Worm (Caenorhabditis elegans): Measurements from ENCODE around the gene srd-41.
A peak's percentile ranks its signal among the peaks of the same experiment; 100 is the strongest.

The srd-41 gene

DNA sequence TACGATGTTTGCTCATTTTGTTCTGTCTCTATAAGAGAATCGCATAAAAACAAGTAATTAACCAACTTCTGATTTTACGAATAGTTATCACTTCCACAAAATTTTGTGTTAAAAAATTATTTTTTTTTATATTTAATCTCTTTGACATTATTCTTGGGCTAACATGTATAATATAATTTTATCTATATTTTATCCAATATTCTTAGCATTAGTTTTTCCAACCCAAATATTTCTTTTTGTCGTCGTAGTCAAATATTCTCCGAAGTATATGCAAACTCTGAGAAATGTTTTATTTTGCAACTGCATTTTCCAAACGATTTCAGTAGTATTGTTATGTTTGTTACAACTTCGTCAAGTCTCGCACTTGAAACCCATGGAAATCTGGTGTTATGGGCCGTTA, 7.0 kb downstream of the srd-41 start, which contains the start of gene srd-47:
Gene srd-47, plus strand, starts transcription at position 164 of the 400 bp plus-strand sequence.
- no peak for TF ChIP-seq snpc-4 (tag; optimal IDR thresholded peaks at IDR 0.05)
- TF ChIP-seq sma-9 (GFP tag; optimal IDR thresholded peaks at IDR 0.05) = no peak
- no peak for TF ChIP-seq sma-9 (tag; optimal IDR thresholded peaks at IDR 0.05)
- TF ChIP-seq peb-1 (tag; optimal IDR thresholded peaks at IDR 0.05) = no peak
- no peak for TF ChIP-seq dmd-4 (tag; optimal IDR thresholded peaks at IDR 0.05)
- no peak for TF ChIP-seq nhr-10 (tag; optimal IDR thresholded peaks at IDR 0.05)
- no peak for TF ChIP-seq R02D3.7 (tag; optimal IDR thresholded peaks at IDR 0.05)
- TF ChIP-seq egl-27 (tag; optimal IDR thresholded peaks at IDR 0.05) = no peak
- TF ChIP-seq crh-2 (tag; optimal IDR thresholded peaks at IDR 0.05) = no peak

DNA sequence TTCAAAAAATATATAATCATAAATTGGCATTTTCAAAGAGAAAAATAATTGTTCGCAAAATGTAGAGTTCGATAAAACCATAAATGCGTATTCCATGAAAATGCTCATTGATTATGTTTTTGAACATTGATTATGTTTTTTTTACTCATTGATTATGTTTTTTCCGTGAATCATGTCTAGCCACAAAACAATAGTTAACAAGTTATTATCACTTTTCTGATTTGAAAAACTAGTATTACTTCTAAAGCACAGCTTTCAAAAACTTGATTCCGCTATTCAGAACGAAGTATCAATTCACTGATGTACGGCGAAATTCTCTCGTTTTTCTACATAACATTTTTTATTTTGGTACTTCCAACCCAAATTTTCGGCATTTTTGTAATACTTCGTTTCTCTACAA, 9.3 kb downstream of the srd-41 start, which contains the start of gene srd-48:
Gene srd-48, plus strand, starts transcription at position 301 of the 400 bp plus-strand sequence.
- TF ChIP-seq nhr-237 (tag; optimal IDR thresholded peaks at IDR 0.05) (no peak), C34F6.9 (tag; optimal IDR thresholded peaks at IDR 0.05) (no peak), elt-1 (tag; optimal IDR thresholded peaks at IDR 0.05) (no peak), dmd-4 (tag; optimal IDR thresholded peaks at IDR 0.05) (no peak), lsy-2 (tag; optimal IDR thresholded peaks at IDR 0.05) (no peak), nhr-6 (tag; optimal IDR thresholded peaks at IDR 0.05) (no peak), nhr-12 (tag; optimal IDR thresholded peaks at IDR 0.05) (no peak), ztf-1 (GFP tag; conservative IDR thresholded peaks at IDR 0.05) (no peak), ztf-4 (tag; optimal IDR thresholded peaks at IDR 0.05) (no peak), elt-3 (tag; optimal IDR thresholded peaks at IDR 0.05) (no peak), nhr-25 (tag; optimal IDR thresholded peaks at IDR 0.05) (no peak)

DNA sequence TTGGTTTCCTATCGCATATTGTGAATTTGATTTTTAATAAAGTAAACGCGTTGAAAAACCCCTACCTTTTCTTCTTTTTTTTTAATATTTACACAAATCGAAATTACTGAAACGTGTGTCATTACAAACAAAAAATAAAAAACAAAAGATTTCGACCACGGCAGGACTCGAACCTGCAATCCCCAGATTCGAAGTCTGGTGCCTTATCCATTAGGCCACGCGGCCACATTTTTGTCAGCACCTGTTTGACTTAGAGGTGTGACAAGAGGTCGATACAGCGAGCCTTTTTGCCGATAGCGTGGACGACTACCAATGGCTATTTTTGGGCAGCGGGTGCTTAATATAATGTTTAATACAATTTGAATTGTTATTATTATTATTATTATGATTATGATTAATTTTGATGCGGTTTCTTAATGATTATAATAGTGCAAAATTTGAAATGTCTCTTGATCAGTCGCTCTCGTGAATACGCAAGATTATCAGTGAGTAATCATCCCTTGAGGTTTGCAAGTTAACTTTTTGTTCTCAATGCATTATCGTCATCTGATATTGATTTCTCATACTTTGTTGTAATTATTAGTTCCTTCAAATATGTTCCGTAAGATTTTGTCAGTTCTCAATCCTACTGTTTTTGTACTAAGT, 11.4 kb downstream of the srd-41 start, which contains the start of gene srd-44:
Gene srd-44, plus strand, starts transcription at position 595 of the 645 bp plus-strand sequence.
- TF ChIP-seq elt-3 (tag; optimal IDR thresholded peaks at IDR 0.05) = no peak
- peak; percentile 25 for TF ChIP-seq fos-1 (tag; optimal IDR thresholded peaks at IDR 0.05)
- TF ChIP-seq lsy-2 (tag; optimal IDR thresholded peaks at IDR 0.05) = no peak
- TF ChIP-seq Y55F3AM.14 (GFP tag; optimal IDR thresholded peaks at IDR 0.05) = no peak
- peak; percentile 17 for TF ChIP-seq sma-3 (GFP tag; optimal IDR thresholded peaks at IDR 0.05)
- TF ChIP-seq lin-39 (tag; optimal IDR thresholded peaks at IDR 0.05) = no peak
- TF ChIP-seq nhr-21 (tag; optimal IDR thresholded peaks at IDR 0.05) = peak; percentile 18
- TF ChIP-seq ceh-16 (tag; optimal IDR thresholded peaks at IDR 0.05) = no peak
- TF ChIP-seq crh-2 (tag; optimal IDR thresholded peaks at IDR 0.05) = peak; percentile 21

DNA sequence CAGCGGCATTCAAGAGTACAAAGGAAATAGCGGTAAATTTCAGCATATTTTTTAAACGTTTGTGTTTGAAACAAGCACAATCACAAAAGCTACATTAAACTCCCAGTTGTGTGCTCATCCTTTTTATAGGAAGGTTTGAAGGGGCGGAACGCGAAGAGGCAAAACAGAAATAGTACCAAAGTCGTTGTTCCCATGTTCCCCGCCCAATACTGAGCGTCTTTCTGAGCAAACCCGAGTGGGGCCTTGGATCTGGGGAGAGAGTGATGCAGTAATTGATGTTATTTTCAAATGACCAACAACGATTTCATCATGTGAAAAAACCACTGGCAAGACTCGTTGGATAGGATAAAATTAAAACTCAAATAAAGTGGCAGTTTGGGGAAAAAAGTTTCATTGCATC, 14.8 kb downstream of the srd-41 start, which contains the start of gene zig-2:
Gene zig-2, minus strand, starts transcription at position 101 of the 400 bp plus-strand sequence.
- TF ChIP-seq alr-1 (tag; optimal IDR thresholded peaks at IDR 0.05) (no peak), crh-2 (tag; optimal IDR thresholded peaks at IDR 0.05) (no peak), sem-4 (tag; optimal IDR thresholded peaks at IDR 0.05) (no peak), aly-2 (tag; optimal IDR thresholded peaks at IDR 0.05) (no peak), nhr-237 (tag; optimal IDR thresholded peaks at IDR 0.05) (no peak), nhr-21 (tag; optimal IDR thresholded peaks at IDR 0.05) (no peak), gmeb-1 (tag; optimal IDR thresholded peaks at IDR 0.05) (no peak), mbf-1 (tag; optimal IDR thresholded peaks at IDR 0.05) (no peak), blmp-1 (tag; optimal IDR thresholded peaks at IDR 0.05; ENCODE audit: insufficient read depth) (no peak), unc-55 (GFP tag; optimal IDR thresholded peaks at IDR 0.05) (no peak), nhr-23 (tag; optimal IDR thresholded peaks at IDR 0.05) (no peak), elt-1 (tag; optimal IDR thresholded peaks at IDR 0.05) (no peak), peb-1 (tag; optimal IDR thresholded peaks at IDR 0.05) (no peak), dmd-4 (tag; optimal IDR thresholded peaks at IDR 0.05) (no peak), unc-62 (GFP tag; optimal IDR thresholded peaks at IDR 0.05) (no peak), skn-1 (tag; optimal IDR thresholded peaks at IDR 0.05) (no peak), nhr-77 (tag; optimal IDR thresholded peaks at IDR 0.05) (no peak)

DNA sequence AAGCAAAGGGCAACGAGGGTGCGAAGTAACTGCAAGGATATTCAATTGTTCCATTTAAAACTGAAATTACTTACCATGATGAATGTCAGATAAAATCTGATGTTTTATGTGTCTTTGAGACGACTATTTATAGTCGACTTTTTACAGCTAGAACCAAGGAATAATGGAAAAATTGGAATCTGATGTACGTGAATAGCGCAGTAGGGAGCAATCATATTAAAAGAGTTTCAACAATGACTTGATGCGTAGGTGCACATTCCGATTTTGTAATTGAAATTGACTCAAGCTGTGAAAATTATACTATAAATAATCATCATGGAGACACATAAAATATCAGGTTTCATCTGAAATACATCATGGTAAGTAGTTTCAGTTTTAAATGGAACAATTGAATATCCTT, 16.8 kb downstream of the srd-41 start, which contains the start of the genes nspc-9 and nspc-10:
Gene nspc-9, minus strand, starts transcription at position 101 of the 400 bp plus-strand sequence.
Gene nspc-10, plus strand, starts transcription at position 331 of the 400 bp plus-strand sequence.
- TF ChIP-seq elt-1 (tag; optimal IDR thresholded peaks at IDR 0.05) = no peak
- no peak for TF ChIP-seq gmeb-1 (tag; optimal IDR thresholded peaks at IDR 0.05)
- no peak for TF ChIP-seq ama-1 (optimal IDR thresholded peaks at IDR 0.05)
- no peak for TF ChIP-seq nhr-21 (tag; optimal IDR thresholded peaks at IDR 0.05)
- no peak for TF ChIP-seq nhr-23 (tag; optimal IDR thresholded peaks at IDR 0.05)
- TF ChIP-seq mbf-1 (tag; optimal IDR thresholded peaks at IDR 0.05) = no peak
- TF ChIP-seq unc-39 (tag; optimal IDR thresholded peaks at IDR 0.05) = no peak
- no peak for TF ChIP-seq R02D3.7 (tag; optimal IDR thresholded peaks at IDR 0.05)
- no peak for TF ChIP-seq lin-39 (tag; optimal IDR thresholded peaks at IDR 0.05)

All from whole organism, L2 larva.